Fruit fly (Drosophila melanogaster) whole organism, prepupa: Measurements from ENCODE around the gene janA.

Experiments
- Blimp-1 ChIP-seq: fragments of 200-800 bp; sonication (Bioruptor generic); optimal IDR thresholded peaks from 3 replicates; lab custom pipeline; 2017; ENCODE audit warnings: missing biosample characterization, missing genetic modification characterization, mild to moderate bottlenecking, moderate library complexity, missing genetic modification reagents
- CG10669 ChIP-seq: fragments of 200-800 bp; sonication (Bioruptor generic); optimal IDR thresholded peaks from 3 replicates; lab custom pipeline; 2018; ENCODE audit warnings: missing biosample characterization, mild to moderate bottlenecking, missing genetic modification characterization, moderate library complexity
- CG11294 ChIP-seq: fragments of 200-800 bp; sonication (Bioruptor generic); IDR thresholded peaks from 2 replicates; pipeline ENCODE4 v1.3.6; 2022; ENCODE audit warnings: missing biosample characterization, missing genetic modification characterization
- CG11902 ChIP-seq: fragments of 200-800 bp; sonication (Bioruptor generic); optimal IDR thresholded peaks from 3 replicates; lab custom pipeline; 2016; ENCODE audit warnings: missing biosample characterization, missing genetic modification characterization
- CG15336 ChIP-seq: fragments of 200-800 bp; sonication (Bioruptor generic); IDR thresholded peaks from 2 replicates; pipeline ENCODE4 v1.3.6; 2022; ENCODE audit warnings: missing biosample characterization, missing genetic modification characterization
- CG1621 ChIP-seq: fragments of 200-800 bp; sonication (Bioruptor generic); optimal IDR thresholded peaks from 3 replicates; lab custom pipeline; 2018; ENCODE audit warnings: missing biosample characterization, mild to moderate bottlenecking, missing genetic modification characterization
- CG16779 ChIP-seq: fragments of 200-800 bp; sonication (Bioruptor generic); optimal IDR thresholded peaks from 3 replicates; lab custom pipeline; 2017; ENCODE audit warnings: missing biosample characterization, mild to moderate bottlenecking, missing genetic modification characterization
- CG3032 ChIP-seq: fragments of 200-800 bp; optimal IDR thresholded peaks from 2 replicates; lab custom pipeline; 2019; ENCODE audit warnings: missing biosample characterization, mild to moderate bottlenecking, missing genetic modification characterization, moderate library complexity
- CG32006 ChIP-seq: fragments of 200-800 bp; sonication (Bioruptor generic); optimal IDR thresholded peaks from 3 replicates; lab custom pipeline; 2017; ENCODE audit warnings: missing biosample characterization, mild to moderate bottlenecking, missing genetic modification characterization
- CG34406 ChIP-seq: fragments of 200-800 bp; sonication (Bioruptor generic); optimal IDR thresholded peaks from 3 replicates; lab custom pipeline; 2016; ENCODE audit warnings: missing biosample characterization, missing genetic modification characterization
- CG3919 ChIP-seq: fragments of 200-800 bp; sonication (Bioruptor generic); optimal IDR thresholded peaks from 3 replicates; lab custom pipeline; 2016; ENCODE audit warnings: missing biosample characterization, missing genetic modification characterization
- CG6163 ChIP-seq: fragments of 200-800 bp; sonication (Bioruptor generic); IDR thresholded peaks from 3 replicates; pipeline ENCODE4 v1.3.6; 2022; ENCODE audit warnings: missing biosample characterization, missing genetic modification characterization
- CG6792 ChIP-seq: fragments of 200-800 bp; sonication (Bioruptor generic); optimal IDR thresholded peaks from 3 replicates; lab custom pipeline; 2016; ENCODE audit warnings: missing biosample characterization, missing genetic modification characterization
- CG6808 ChIP-seq: fragments of 200-800 bp; sonication (Bioruptor generic); optimal IDR thresholded peaks from 3 replicates; lab custom pipeline; 2017; ENCODE audit warnings: missing biosample characterization, missing genetic modification characterization, mild to moderate bottlenecking, moderate library complexity, missing genetic modification reagents
- CG7368 ChIP-seq: fragments of 200-800 bp; sonication (Bioruptor generic); optimal IDR thresholded peaks from 3 replicates; lab custom pipeline; 2016; ENCODE audit warnings: missing biosample characterization, missing genetic modification characterization
- CG8319 ChIP-seq: fragments of 200-800 bp; sonication (Bioruptor generic); optimal IDR thresholded peaks from 3 replicates; lab custom pipeline; 2016; ENCODE audit warnings: missing biosample characterization, missing genetic modification characterization
- CG8632 ChIP-seq: fragments of 200-800 bp; sonication (Bioruptor generic); optimal IDR thresholded peaks from 3 replicates; lab custom pipeline; 2016; ENCODE audit warnings: missing biosample characterization, missing genetic modification characterization
- CG9139 ChIP-seq: fragments of 200-800 bp; sonication (Bioruptor generic); optimal IDR thresholded peaks from 3 replicates; lab custom pipeline; 2017; ENCODE audit warnings: missing biosample characterization, mild to moderate bottlenecking, missing genetic modification characterization
- Eip75B ChIP-seq: fragments of 200-800 bp; sonication (Bioruptor generic); optimal IDR thresholded peaks from 3 replicates; lab custom pipeline; 2016; ENCODE audit warnings: missing biosample characterization, missing genetic modification characterization
- Eip93F ChIP-seq: fragments of 200-800 bp; sonication (Bioruptor generic); optimal IDR thresholded peaks from 2 replicates; lab custom pipeline; 2016; ENCODE audit warnings: missing biosample characterization, mild to moderate bottlenecking, missing genetic modification characterization
- Ets21C ChIP-seq: fragments of 200-800 bp; sonication (Bioruptor generic); optimal IDR thresholded peaks from 3 replicates; lab custom pipeline; 2016; ENCODE audit warnings: missing biosample characterization, missing genetic modification characterization
- Gug ChIP-seq: fragments of 200-800 bp; sonication (Bioruptor generic); IDR thresholded peaks from 2 replicates; pipeline ENCODE4 v1.3.6; 2022; ENCODE audit warnings: missing biosample characterization, missing genetic modification characterization
- Hr38 ChIP-seq: sonication (Bioruptor generic); optimal IDR thresholded peaks from 2 replicates; lab custom pipeline; 2016; ENCODE audit warnings: missing biosample characterization, missing genetic modification characterization
- Hr39 ChIP-seq: fragments of 200-800 bp; sonication (Bioruptor generic); optimal IDR thresholded peaks from 2 replicates; lab custom pipeline; 2016; ENCODE audit warnings: missing biosample characterization, missing genetic modification characterization
- Hr4 ChIP-seq: fragments of 200-800 bp; sonication (Bioruptor generic); optimal IDR thresholded peaks from 3 replicates; lab custom pipeline; 2016; ENCODE audit warnings: missing biosample characterization, missing genetic modification characterization
- Lpt ChIP-seq: fragments of 200-800 bp; sonication (Bioruptor generic); optimal IDR thresholded peaks from 3 replicates; lab custom pipeline; 2016; ENCODE audit warnings: missing biosample characterization, missing genetic modification characterization
- Met ChIP-seq: fragments of 200-800 bp; sonication (Bioruptor generic); optimal IDR thresholded peaks from 3 replicates; lab custom pipeline; 2016; ENCODE audit warnings: missing biosample characterization, missing genetic modification characterization
- Smox ChIP-seq: fragments of 200-800 bp; sonication (Bioruptor generic); optimal IDR thresholded peaks from 3 replicates; lab custom pipeline; 2016; ENCODE audit warnings: missing biosample characterization, missing genetic modification characterization
- Sox102F ChIP-seq: fragments of 200-800 bp; sonication (Bioruptor generic); optimal IDR thresholded peaks from 2 replicates; lab custom pipeline; 2016; ENCODE audit warnings: missing biosample characterization, mild to moderate bottlenecking, missing genetic modification characterization
- Sox14 ChIP-seq: fragments of 200-800 bp; sonication (Bioruptor generic); optimal IDR thresholded peaks from 3 replicates; lab custom pipeline; 2016; ENCODE audit warnings: missing biosample characterization, missing genetic modification characterization
- Sox15 ChIP-seq: fragments of 200-800 bp; sonication (Bioruptor generic); optimal IDR thresholded peaks from 3 replicates; lab custom pipeline; 2016; ENCODE audit warnings: missing biosample characterization, missing genetic modification characterization
- achi ChIP-seq: fragments of 200-800 bp; sonication (Bioruptor generic); optimal IDR thresholded peaks from 3 replicates; lab custom pipeline; 2016; ENCODE audit warnings: missing biosample characterization, missing genetic modification characterization
- acj6 ChIP-seq: fragments of 200-800 bp; sonication (Bioruptor generic); optimal IDR thresholded peaks from 3 replicates; lab custom pipeline; 2016; ENCODE audit warnings: missing biosample characterization, missing genetic modification characterization
- cyc ChIP-seq: fragments of 200-800 bp; sonication (Bioruptor generic); optimal IDR thresholded peaks from 3 replicates; lab custom pipeline; 2016; ENCODE audit warnings: missing biosample characterization, missing genetic modification characterization
- dsx ChIP-seq: fragments of 200-800 bp; optimal IDR thresholded peaks from 3 replicates; lab custom pipeline; 2019; ENCODE audit warnings: missing biosample characterization, mild to moderate bottlenecking, missing genetic modification characterization, moderate library complexity; ENCODE audit not compliant: poor library complexity, severe bottlenecking
- eg ChIP-seq: fragments of 200-800 bp; sonication (Bioruptor generic); IDR thresholded peaks from 3 replicates; pipeline ENCODE4 v1.3.6; 2022; ENCODE audit warnings: missing biosample characterization, missing genetic modification characterization
- esn ChIP-seq: fragments of 200-800 bp; sonication (Bioruptor generic); optimal IDR thresholded peaks from 2 replicates; lab custom pipeline; 2016; ENCODE audit warnings: missing biosample characterization, mild to moderate bottlenecking, missing genetic modification characterization, moderate library complexity
- fd85E ChIP-seq: fragments of 200-800 bp; sonication (Bioruptor generic); optimal IDR thresholded peaks from 3 replicates; lab custom pipeline; 2016; ENCODE audit warnings: missing biosample characterization, missing genetic modification characterization
- lz ChIP-seq: fragments of 200-800 bp; sonication (Bioruptor generic); optimal IDR thresholded peaks from 3 replicates; lab custom pipeline; 2016; ENCODE audit warnings: missing biosample characterization, missing genetic modification characterization
- net ChIP-seq: fragments of 200-800 bp; sonication (Bioruptor generic); optimal IDR thresholded peaks from 3 replicates; lab custom pipeline; 2016; ENCODE audit warnings: missing biosample characterization, missing genetic modification characterization
- pdm3 ChIP-seq: fragments of 200-800 bp; sonication (Bioruptor generic); optimal IDR thresholded peaks from 3 replicates; lab custom pipeline; 2016; ENCODE audit warnings: missing biosample characterization, missing genetic modification characterization
- salr ChIP-seq, 2 experiments: fragments of 200-800 bp; sonication (Bioruptor generic); optimal IDR thresholded peaks; 3 replicates each; lab custom pipeline; 2016 to 2018; ENCODE audit warnings: missing biosample characterization in 2 of 2, missing genetic modification characterization in 2 of 2, mild to moderate bottlenecking in 1 of 2
- spab ChIP-seq: fragments of 200-800 bp; sonication (Bioruptor generic); optimal IDR thresholded peaks from 2 replicates; lab custom pipeline; 2017; ENCODE audit warnings: missing biosample characterization, mild to moderate bottlenecking, missing genetic modification characterization, missing genetic modification reagents
- ss ChIP-seq, 2 experiments: fragments of 200-800 bp; sonication (Bioruptor generic); optimal IDR thresholded peaks; 2 replicates in 1 of 2; 3 replicates in 1 of 2; lab custom pipeline; 2017 to 2018; ENCODE audit warnings: mild to moderate bottlenecking in 2 of 2, missing biosample characterization in 2 of 2, missing genetic modification characterization in 2 of 2, moderate library complexity in 1 of 2
- svp ChIP-seq: fragments of 200-800 bp; sonication (Bioruptor generic); peaks from one replicate; lab custom pipeline; 2016; ENCODE audit warnings: missing biosample characterization, missing genetic modification characterization
- topi ChIP-seq: fragments of 200-800 bp; sonication (Bioruptor generic); optimal IDR thresholded peaks from 3 replicates; lab custom pipeline; 2016; ENCODE audit warnings: missing biosample characterization, missing genetic modification characterization
- vri ChIP-seq: fragments of 200-800 bp; sonication (Bioruptor generic); optimal IDR thresholded peaks from 3 replicates; lab custom pipeline; 2016; ENCODE audit warnings: missing biosample characterization, mild to moderate bottlenecking, missing genetic modification characterization

The janA gene

dm6 chr3R:30050448-30050847 lies 11.1 kb upstream of the janA start:
- TF ChIP-seq CG6792 (GFP tag; lab: Kevin White, UChicago) (no peak), CG6163 (GFP tag; lab: Robert Waterston, UW) (no peak), svp (GFP tag; lab: Kevin White, UChicago) (peak; percentile 66)
- TF ChIP-seq, all 60 proteins: peak for 1

- peak; percentile 81 for TF ChIP-seq CG15336 (GFP tag; lab: Robert Waterston, UW)
- TF ChIP-seq CG6808 = peak; percentile 80
- TF ChIP-seq lz (GFP tag; lab: Kevin White, UChicago) = peak; percentile 96
- peak; percentile 89 for TF ChIP-seq CG34406
- TF ChIP-seq CG9139 (GFP tag; lab: Kevin White, UChicago) = peak; percentile 62
- peak; percentile 90 for TF ChIP-seq Sox15 (GFP tag; lab: Kevin White, UChicago)
- peak; percentile 63 for TF ChIP-seq Hr38 (GFP tag; lab: Kevin White, UChicago)
- peak; percentile 93 for TF ChIP-seq pdm3 (GFP tag; lab: Kevin White, UChicago)
- no peak for TF ChIP-seq spab (GFP tag; lab: Kevin White, UChicago)
- peak; percentile 84 for TF ChIP-seq CG8632 (GFP tag; lab: Kevin White, UChicago)
- peak; percentile 97 for TF ChIP-seq cyc (GFP tag; lab: Kevin White, UChicago)
- TF ChIP-seq Sox14 (GFP tag; lab: Kevin White, UChicago) = peak; percentile 92
- peak; percentile 94 for TF ChIP-seq Eip75B (GFP tag; lab: Kevin White, UChicago)
- peak; percentile 83 for TF ChIP-seq CG16779 (tag; lab: Kevin White, UChicago)
- TF ChIP-seq ss (GFP tag; optimal IDR thresholded peaks at IDR 0.05; lab: Kevin White, UChicago) = peak; percentile 65 to 90
- TF ChIP-seq vri (GFP tag; lab: Kevin White, UChicago) = peak; percentile 90
- TF ChIP-seq CG11902 = peak; percentile 93
- TF ChIP-seq net (GFP tag; lab: Kevin White, UChicago) = peak; percentile 89
- TF ChIP-seq Sox102F = peak; percentile 93
- TF ChIP-seq Hr4 (GFP tag; lab: Kevin White, UChicago) = peak; percentile 86
- TF ChIP-seq CG10669 (GFP tag; lab: Kevin White, UChicago) = peak; percentile 87
- peak; percentile 84 for TF ChIP-seq CG32006 (GFP tag; lab: Kevin White, UChicago)
- TF ChIP-seq achi (GFP tag; lab: Kevin White, UChicago) = peak; percentile 91
- TF ChIP-seq Met = peak; percentile 95
- peak; percentile 89 for TF ChIP-seq fd85E (GFP tag; lab: Kevin White, UChicago)
- TF ChIP-seq Blimp-1 (GFP tag; lab: Kevin White, UChicago) = peak; percentile 84
- TF ChIP-seq acj6 (GFP tag; lab: Kevin White, UChicago) = peak; percentile 91
- peak; percentile 92 for TF ChIP-seq CG7368
- TF ChIP-seq eg (GFP tag; lab: Robert Waterston, UW) = peak; percentile 93
- peak; percentile 91 for TF ChIP-seq CG8319 (GFP tag; lab: Kevin White, UChicago)
- peak; percentile 95 for TF ChIP-seq Ets21C (GFP tag; lab: Kevin White, UChicago)
- TF ChIP-seq CG3032 (tag; lab: Kevin White, UChicago) = peak; percentile 90
- peak; percentile 97 for TF ChIP-seq svp (GFP tag; lab: Kevin White, UChicago)
- peak; percentile 71 for TF ChIP-seq dsx (GFP tag; lab: Kevin White, UChicago)
- peak; percentile 95 for TF ChIP-seq topi (GFP tag; lab: Kevin White, UChicago)
- TF ChIP-seq Smox (GFP tag; lab: Kevin White, UChicago) = peak; percentile 93
- TF ChIP-seq CG6792 (GFP tag; lab: Kevin White, UChicago) = peak; percentile 92
- TF ChIP-seq salr (GFP tag; optimal IDR thresholded peaks at IDR 0.05; lab: Kevin White, UChicago) = peak; percentile 49 to 86
- peak; percentile 78 for TF ChIP-seq Gug (GFP tag; lab: Robert Waterston, UW)
- peak; percentile 94 for TF ChIP-seq CG3919 (GFP tag; lab: Kevin White, UChicago)
- TF ChIP-seq CG1621 (tag; lab: Kevin White, UChicago) = peak; percentile 78
- TF ChIP-seq Hr39 = peak; percentile 94
- peak; percentile 85 for TF ChIP-seq CG11294 (GFP tag; lab: Robert Waterston, UW)
- peak; percentile 95 for TF ChIP-seq CG6163 (GFP tag; lab: Robert Waterston, UW)
- TF ChIP-seq Eip93F (GFP tag; lab: Kevin White, UChicago) = peak; percentile 91
- TF ChIP-seq Lpt (GFP tag; lab: Kevin White, UChicago) = peak; percentile 83
- TF ChIP-seq esn (GFP tag; lab: Kevin White, UChicago) = peak; percentile 97
Observed at dm6 chr3R:30046029-30047001, 7.0 kb upstream of the janA start, which contains the start of the genes RpL32 and CG7943. Gene RpL32, minus strand, starts transcription at chr3R:30046161. Gene CG7943, plus strand, starts transcription at chr3R:30046470.
